Worm (Caenorhabditis elegans) whole organism, early embryonic: ENCODE measurements around the gene C10E2.2.

Experiments
- B0310.2 ChIP-seq: sonication (generic microtip); optimal IDR thresholded peaks from 2 replicates; lab custom pipeline; 2016; ENCODE audit warnings: mild to moderate bottlenecking, missing genetic modification characterization, missing compliant biosample characterization
- F13C5.2 ChIP-seq: sonication (generic microtip); optimal IDR thresholded peaks from 2 replicates; lab custom pipeline; 2017; ENCODE audit warnings: mild to moderate bottlenecking, missing genetic modification characterization, inconsistent platforms, missing compliant biosample characterization
- aly-1 ChIP-seq: sonication (generic microtip); optimal IDR thresholded peaks from 2 replicates; lab custom pipeline; 2016; ENCODE audit warnings: missing genetic modification characterization, missing compliant biosample characterization
- ama-1 ChIP-seq: fragments of 150-350 bp; optimal IDR thresholded peaks from 2 replicates; lab custom pipeline; 2014
- ceh-13 ChIP-seq: fragments of 200-800 bp; sonication (Bioruptor generic); optimal IDR thresholded peaks from 2 replicates; lab custom pipeline; 2018; ENCODE audit warnings: mild to moderate bottlenecking, missing genetic modification characterization, missing compliant biosample characterization
- ceh-36 ChIP-seq: sonication (generic microtip); optimal IDR thresholded peaks from 2 replicates; lab custom pipeline; 2016; ENCODE audit warnings: missing genetic modification characterization, inconsistent platforms, missing compliant biosample characterization
- ets-7 ChIP-seq: sonication (generic microtip); optimal IDR thresholded peaks from 2 replicates; lab custom pipeline; 2016; ENCODE audit warnings: missing genotype, missing genetic modification characterization, missing compliant biosample characterization
- flt-1 ChIP-seq: fragments of 200-800 bp; sonication (Bioruptor generic); IDR thresholded peaks from 2 replicates; pipeline ENCODE4 v1.3.6; 2022; ENCODE audit warnings: missing genetic modification characterization, missing compliant biosample characterization
- hmbx-1 ChIP-seq: sonication (generic microtip); optimal IDR thresholded peaks from 2 replicates; lab custom pipeline; 2016; ENCODE audit warnings: mild to moderate bottlenecking, missing genetic modification characterization, missing compliant biosample characterization
- hmg-4 ChIP-seq: fragments of 200-800 bp; sonication (Bioruptor generic); optimal IDR thresholded peaks from 2 replicates; lab custom pipeline; 2018; ENCODE audit warnings: mild to moderate bottlenecking, missing genetic modification characterization, missing compliant biosample characterization
- hnd-1 ChIP-seq: sonication (generic microtip); optimal IDR thresholded peaks from 2 replicates; lab custom pipeline; 2016; ENCODE audit warnings: missing genetic modification characterization, missing compliant biosample characterization
- pes-1 ChIP-seq: fragments of 200-800 bp; sonication (Bioruptor generic); IDR thresholded peaks from 2 replicates; pipeline ENCODE4 v1.3.6; 2022; ENCODE audit warnings: missing genetic modification reagents, missing genetic modification characterization, missing compliant biosample characterization
- scrt-1 ChIP-seq: fragments of 200-800 bp; sonication (Bioruptor generic); IDR thresholded peaks from 2 replicates; pipeline ENCODE4 v1.3.6; 2022; ENCODE audit warnings: missing genetic modification characterization, missing compliant biosample characterization
- sea-1 ChIP-seq: fragments of 200-800 bp; sonication (Bioruptor generic); conservative IDR thresholded peaks from 2 replicates; pipeline ENCODE4 v1.3.6; 2022; ENCODE audit warnings: missing genetic modification characterization, missing compliant biosample characterization
- tbx-11 ChIP-seq: fragments of 200-800 bp; sonication (Bioruptor generic); IDR thresholded peaks from 2 replicates; pipeline ENCODE4 v1.3.6; 2022; ENCODE audit warnings: missing genetic modification characterization, missing compliant biosample characterization
- tbx-37 ChIP-seq: fragments of 200-800 bp; sonication (Bioruptor generic); conservative IDR thresholded peaks from 2 replicates; pipeline ENCODE4 v1.3.6; 2022; ENCODE audit warnings: missing genetic modification reagents, missing genetic modification characterization, missing compliant biosample characterization
- tra-4 ChIP-seq: sonication (generic microtip); optimal IDR thresholded peaks from 2 replicates; lab custom pipeline; 2017; ENCODE audit warnings: missing genetic modification characterization, missing compliant biosample characterization

C10E2.2 gene

DNA sequence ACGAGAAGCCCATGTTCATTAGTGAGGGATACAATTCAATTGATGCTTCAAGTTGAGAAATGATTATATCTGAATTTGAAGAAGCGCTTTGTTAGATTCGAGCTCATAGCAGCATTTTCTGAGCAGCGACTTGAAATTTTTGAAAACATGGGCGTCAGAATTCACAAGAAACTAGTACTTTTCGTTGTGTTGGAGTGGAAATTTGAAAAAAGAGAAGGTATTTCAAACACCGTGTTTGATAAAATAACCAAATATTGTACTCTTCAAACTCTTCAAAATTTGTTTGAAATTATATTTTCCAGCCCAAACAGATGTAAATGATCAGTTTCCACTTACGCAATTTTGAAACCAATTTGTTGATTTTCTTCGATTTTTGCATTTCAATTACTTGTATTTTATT, at the start of gene C10E2.2:
C10E2.2 (plus strand) TSS at position 301 of the 400 bp plus-strand sequence.
- no peak for TF ChIP-seq pes-1 (GFP tag; lab: Robert Waterston, UW)
- no peak for TF ChIP-seq F13C5.2 (tag; lab: Kevin White, UChicago)
- TF ChIP-seq flt-1 (GFP tag; lab: Robert Waterston, UW), result no peak
- TF ChIP-seq ceh-13, result no peak
- TF ChIP-seq tra-4 (tag; lab: Kevin White, UChicago), result no peak
- TF ChIP-seq ceh-36 (tag; lab: Kevin White, UChicago), result no peak
- TF ChIP-seq B0310.2 (tag; lab: Kevin White, UChicago), result no peak
- no peak for TF ChIP-seq scrt-1 (GFP tag; lab: Robert Waterston, UW)
- no peak for TF ChIP-seq ets-7 (tag; lab: Kevin White, UChicago)
- TF ChIP-seq ama-1 (lab: Kevin White, UChicago), result no peak
- TF ChIP-seq tbx-11 (GFP tag; lab: Robert Waterston, UW), result no peak

ce11 chrX:16696822-16697221, 48.2 kb upstream of the C10E2.2 start:
- no peak for TF ChIP-seq aly-1 (tag; lab: Kevin White, UChicago)

ce11 chrX:16698074-16698473, 47.0 kb upstream of the C10E2.2 start:
- TF ChIP-seq tbx-37 (GFP tag; lab: Robert Waterston, UW) (no peak), sea-1 (GFP tag; lab: Robert Waterston, UW) (no peak), pes-1 (GFP tag; lab: Robert Waterston, UW) (no peak), F13C5.2 (tag; lab: Kevin White, UChicago) (no peak)

DNA sequence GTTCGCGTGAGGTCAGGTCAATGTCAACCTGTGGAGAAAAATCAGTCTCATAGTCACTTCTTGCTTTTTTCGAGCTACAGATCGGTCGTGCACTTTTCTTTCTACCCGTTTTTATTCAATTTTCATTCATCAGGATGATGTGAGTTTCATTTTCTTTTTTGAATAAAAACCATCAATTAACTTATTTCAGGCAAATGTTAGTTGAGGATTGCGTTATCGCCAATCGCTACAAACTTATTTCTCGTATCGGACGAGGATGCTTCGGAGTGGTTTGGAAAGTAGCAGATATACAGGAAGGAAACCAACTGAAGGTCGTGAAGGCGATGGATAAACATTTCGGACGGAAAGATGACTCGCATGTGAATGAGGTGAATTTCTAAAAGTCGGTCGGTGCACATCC, 42.8 kb upstream of the C10E2.2 start, which contains the start of gene F22H10.1:
F22H10.1 (plus strand) TSS at position 211 of the 400 bp plus-strand sequence.
- TF ChIP-seq scrt-1 (GFP tag; lab: Robert Waterston, UW) (no peak), aly-1 (tag; lab: Kevin White, UChicago) (no peak), ceh-13 (no peak), flt-1 (GFP tag; lab: Robert Waterston, UW) (no peak), pes-1 (GFP tag; lab: Robert Waterston, UW) (no peak), ama-1 (lab: Kevin White, UChicago) (no peak), tra-4 (tag; lab: Kevin White, UChicago) (no peak), F13C5.2 (tag; lab: Kevin White, UChicago) (no peak), hmbx-1 (tag; lab: Kevin White, UChicago) (no peak), hmg-4 (no peak), hnd-1 (tag; lab: Kevin White, UChicago) (no peak), ceh-36 (tag; lab: Kevin White, UChicago) (no peak), tbx-37 (GFP tag; lab: Robert Waterston, UW) (no peak), ets-7 (tag; lab: Kevin White, UChicago) (no peak)

DNA sequence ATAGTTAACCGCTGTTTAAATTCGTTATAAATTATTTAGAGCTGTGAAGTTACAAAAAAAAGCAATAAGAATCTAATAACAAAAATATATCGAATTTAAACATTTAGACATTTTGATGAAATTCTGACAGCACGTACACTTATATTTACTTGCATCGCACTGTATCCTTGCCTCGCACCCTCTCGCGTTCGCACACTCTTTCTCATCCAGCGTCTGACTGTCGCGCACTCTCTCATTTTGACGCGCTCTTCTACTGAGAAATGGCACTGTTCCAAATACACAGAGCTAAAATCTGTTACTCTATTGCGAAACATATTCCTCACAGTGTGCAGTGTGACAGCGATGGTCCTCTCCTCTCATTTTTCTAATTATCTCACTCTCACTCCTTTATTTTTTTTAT, 41.0 kb upstream of the C10E2.2 start:
- no peak for TF ChIP-seq hmbx-1 (tag; lab: Kevin White, UChicago)
- no peak for TF ChIP-seq tra-4 (tag; lab: Kevin White, UChicago)
- no peak for TF ChIP-seq B0310.2 (tag; lab: Kevin White, UChicago)
- no peak for TF ChIP-seq pes-1 (GFP tag; lab: Robert Waterston, UW)
- no peak for TF ChIP-seq F13C5.2 (tag; lab: Kevin White, UChicago)
- TF ChIP-seq ceh-13, result no peak
- no peak for TF ChIP-seq ama-1 (lab: Kevin White, UChicago)
- no peak for TF ChIP-seq flt-1 (GFP tag; lab: Robert Waterston, UW)
- TF ChIP-seq scrt-1 (GFP tag; lab: Robert Waterston, UW), result no peak

DNA sequence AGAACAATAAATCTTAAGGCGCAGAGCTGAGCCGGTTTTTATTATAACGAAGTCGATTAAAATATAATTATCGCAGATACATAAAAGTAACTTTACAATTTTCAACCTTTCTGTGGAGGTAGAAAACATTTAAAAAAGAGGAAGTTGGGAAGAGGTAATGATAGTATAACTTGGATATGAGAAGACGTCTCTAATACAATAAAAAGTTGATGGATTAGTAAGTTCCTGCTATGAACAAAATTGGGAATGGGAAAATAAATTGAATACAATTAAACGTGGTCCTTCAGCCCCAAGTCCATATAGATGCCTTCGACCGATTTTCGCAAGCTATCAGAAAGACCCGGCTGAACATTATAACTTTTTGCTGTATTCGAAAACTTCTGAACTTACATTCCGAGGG, 39.4 kb upstream of the C10E2.2 start:
- TF ChIP-seq B0310.2 (tag; lab: Kevin White, UChicago), result no peak
- no peak for TF ChIP-seq hmbx-1 (tag; lab: Kevin White, UChicago)
- TF ChIP-seq tbx-37 (GFP tag; lab: Robert Waterston, UW), result no peak
- no peak for TF ChIP-seq sea-1 (GFP tag; lab: Robert Waterston, UW)
- TF ChIP-seq aly-1 (tag; lab: Kevin White, UChicago), result no peak
- no peak for TF ChIP-seq ets-7 (tag; lab: Kevin White, UChicago)
- TF ChIP-seq pes-1 (GFP tag; lab: Robert Waterston, UW), result no peak
- no peak for TF ChIP-seq hnd-1 (tag; lab: Kevin White, UChicago)
- TF ChIP-seq ama-1 (lab: Kevin White, UChicago), result no peak
- TF ChIP-seq tra-4 (tag; lab: Kevin White, UChicago), result no peak

DNA sequence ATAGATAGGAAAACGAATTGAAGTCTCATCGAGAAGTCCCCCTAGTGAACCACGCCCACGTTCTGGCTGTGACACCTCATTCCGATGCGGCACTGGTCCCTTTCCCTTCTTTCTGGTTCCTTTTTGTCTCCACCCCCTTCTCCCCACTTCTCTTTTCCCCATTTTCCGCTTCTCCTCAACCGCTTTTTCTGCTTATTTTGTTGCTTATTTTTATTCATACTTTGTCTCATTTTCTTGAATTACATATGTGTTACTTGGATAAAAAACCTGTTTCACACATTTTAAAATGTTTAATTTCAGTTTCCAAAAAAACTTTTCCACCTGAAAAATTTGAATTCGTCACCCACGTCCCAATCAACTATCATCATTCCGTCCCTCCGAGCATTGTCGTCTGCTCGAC, 33.7 kb upstream of the C10E2.2 start, which contains the start of gene lgc-53:
lgc-53 (plus strand) TSS at position 301 of the 400 bp plus-strand sequence.
- TF ChIP-seq tra-4 (tag; lab: Kevin White, UChicago) (no peak), aly-1 (tag; lab: Kevin White, UChicago) (no peak), ceh-36 (tag; lab: Kevin White, UChicago) (no peak), scrt-1 (GFP tag; lab: Robert Waterston, UW) (no peak), sea-1 (GFP tag; lab: Robert Waterston, UW) (no peak), tbx-11 (GFP tag; lab: Robert Waterston, UW) (no peak), B0310.2 (tag; lab: Kevin White, UChicago) (no peak)

- TF ChIP-seq ama-1 (lab: Kevin White, UChicago) (no peak), hnd-1 (tag; lab: Kevin White, UChicago) (no peak), pes-1 (GFP tag; lab: Robert Waterston, UW) (no peak), aly-1 (tag; lab: Kevin White, UChicago) (no peak), tbx-37 (GFP tag; lab: Robert Waterston, UW) (no peak), B0310.2 (tag; lab: Kevin White, UChicago) (no peak), tbx-11 (GFP tag; lab: Robert Waterston, UW) (no peak), ets-7 (tag; lab: Kevin White, UChicago) (no peak), tra-4 (tag; lab: Kevin White, UChicago) (no peak), hmbx-1 (tag; lab: Kevin White, UChicago) (no peak), F13C5.2 (tag; lab: Kevin White, UChicago) (no peak), scrt-1 (GFP tag; lab: Robert Waterston, UW) (no peak), sea-1 (GFP tag; lab: Robert Waterston, UW) (no peak), hmg-4 (no peak), flt-1 (GFP tag; lab: Robert Waterston, UW) (no peak), ceh-13 (no peak)
These were observed 29.1 kb upstream of the C10E2.2 start for ce11 chrX:16715938-16716337.
